Fruit fly (Drosophila melanogaster): ENCODE data around the gene CG14736.

CG14736 gene

DNA sequence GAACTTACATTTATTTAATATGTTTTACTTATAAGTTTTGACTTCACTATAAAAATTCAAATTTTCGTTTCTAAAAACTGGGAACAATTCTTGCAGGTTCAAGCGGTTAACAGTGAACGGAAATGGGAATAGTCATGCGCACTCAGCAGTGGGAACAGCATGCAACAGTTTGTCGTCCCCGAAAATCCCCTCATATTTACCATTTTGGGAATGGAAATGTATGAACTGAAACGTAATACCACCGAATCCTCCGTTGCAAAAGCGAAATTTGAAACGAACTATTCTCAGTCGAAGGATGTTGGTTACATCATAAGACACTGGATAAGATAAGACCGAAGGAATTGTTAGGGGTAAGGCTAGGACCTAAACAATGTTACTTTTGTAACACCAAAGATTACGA is 19.3 kb upstream of the CG14736 start:
- TF ChIP-seq foxo (GFP tag; optimal IDR thresholded peaks at IDR 0.05) (no peak), Vsx2 (GFP tag; optimal IDR thresholded peaks at IDR 0.05; ENCODE audit: partially characterized antibody) (no peak), ey (GFP tag; optimal IDR thresholded peaks at IDR 0.05) (no peak), Sp1 (GFP tag; optimal IDR thresholded peaks at IDR 0.05) (no peak), tai (GFP tag; optimal IDR thresholded peaks at IDR 0.05) (no peak), Hnf4 (GFP tag; optimal IDR thresholded peaks at IDR 0.05) (no peak), CrebA (GFP tag; optimal IDR thresholded peaks at IDR 0.05; ENCODE audit: borderline replicate concordance) (no peak), brk (GFP tag; optimal IDR thresholded peaks at IDR 0.05) (no peak), pan (optimal IDR thresholded peaks at IDR 0.05) (no peak), HLH106 (tag; optimal IDR thresholded peaks at IDR 0.05) (no peak), h (GFP tag; optimal IDR thresholded peaks at IDR 0.05) (no peak), jim (GFP tag; optimal IDR thresholded peaks at IDR 0.05) (no peak)

dm6 chr3R:12031657-12032056 is 8.7 kb upstream of the CG14736 start, which contains the start of the genes CG31358, CG42504 and CG42505:
Gene CG31358 (minus strand): TSS chr3R:12031757.
Gene CG42504 (minus strand): TSS chr3R:12031757.
Gene CG42505 (minus strand): TSS chr3R:12031757.
- no peak for TF ChIP-seq Mio (GFP tag; optimal IDR thresholded peaks at IDR 0.05)

dm6 chr3R:12032842-12033241 is 7.5 kb upstream of the CG14736 start, which contains the start of gene ssp5:
Gene ssp5 (plus strand): TSS chr3R:12033142.
- TF ChIP-seq woc (GFP tag; optimal IDR thresholded peaks at IDR 0.05) = no peak
- no peak for TF ChIP-seq dl (GFP tag; optimal IDR thresholded peaks at IDR 0.05; ENCODE audit: insufficient read depth in 1 of 2, partially characterized antibody in 2 of 2)

DNA sequence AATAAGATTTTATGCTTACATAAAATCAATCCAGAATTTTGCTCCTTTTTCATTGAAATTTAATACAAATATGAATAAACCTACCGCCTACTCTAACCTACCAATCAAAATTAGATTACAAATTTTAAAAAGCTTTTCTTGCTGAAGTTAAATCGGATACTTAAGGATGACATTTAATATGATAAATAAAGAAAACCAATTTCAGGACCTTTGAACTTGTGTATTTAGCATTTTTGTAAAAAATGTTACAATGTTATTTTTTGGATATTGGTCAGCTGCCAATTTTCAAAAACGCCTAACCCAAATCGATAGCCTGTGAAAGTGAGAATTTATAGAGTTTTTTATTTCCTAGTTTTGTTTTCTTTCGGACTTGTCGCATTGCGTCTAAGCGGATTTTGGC is 8.8 kb downstream of the CG14736 start, which contains the start of gene CG14739:
TSS of gene CG14739 (minus strand) at position 101 of the 400 bp plus-strand sequence.
- no peak for TF ChIP-seq tai (GFP tag; optimal IDR thresholded peaks at IDR 0.05)
- TF ChIP-seq N (GFP tag; optimal IDR thresholded peaks at IDR 0.05) = no peak
- no peak for TF ChIP-seq sv (GFP tag; optimal IDR thresholded peaks at IDR 0.05)
- TF ChIP-seq rgr (GFP tag; optimal IDR thresholded peaks at IDR 0.05) = no peak
- TF ChIP-seq GATAd (GFP tag; optimal IDR thresholded peaks at IDR 0.05) = no peak
- no peak for TF ChIP-seq dmrt93B (GFP tag; optimal IDR thresholded peaks at IDR 0.05)
- no peak for TF ChIP-seq br (GFP tag; optimal IDR thresholded peaks at IDR 0.05)
- no peak for TF ChIP-seq Dfd (GFP tag; optimal IDR thresholded peaks at IDR 0.05)
- no peak for TF ChIP-seq jim (GFP tag; optimal IDR thresholded peaks at IDR 0.05)
- no peak for TF ChIP-seq h (GFP tag; optimal IDR thresholded peaks at IDR 0.05)
- TF ChIP-seq Dif (GFP tag; optimal IDR thresholded peaks at IDR 0.05; ENCODE audit: partially characterized antibody) = no peak
- no peak for TF ChIP-seq psq (GFP tag; optimal IDR thresholded peaks at IDR 0.05)
- no peak for TF ChIP-seq HLH106 (tag; optimal IDR thresholded peaks at IDR 0.05)
- TF ChIP-seq CG9705 (GFP tag; optimal IDR thresholded peaks at IDR 0.05) = no peak
- TF ChIP-seq Sp1 (GFP tag; optimal IDR thresholded peaks at IDR 0.05) = no peak
- TF ChIP-seq ey (GFP tag; optimal IDR thresholded peaks at IDR 0.05) = no peak
- no peak for TF ChIP-seq CG32264 (GFP tag; optimal IDR thresholded peaks at IDR 0.05)

DNA sequence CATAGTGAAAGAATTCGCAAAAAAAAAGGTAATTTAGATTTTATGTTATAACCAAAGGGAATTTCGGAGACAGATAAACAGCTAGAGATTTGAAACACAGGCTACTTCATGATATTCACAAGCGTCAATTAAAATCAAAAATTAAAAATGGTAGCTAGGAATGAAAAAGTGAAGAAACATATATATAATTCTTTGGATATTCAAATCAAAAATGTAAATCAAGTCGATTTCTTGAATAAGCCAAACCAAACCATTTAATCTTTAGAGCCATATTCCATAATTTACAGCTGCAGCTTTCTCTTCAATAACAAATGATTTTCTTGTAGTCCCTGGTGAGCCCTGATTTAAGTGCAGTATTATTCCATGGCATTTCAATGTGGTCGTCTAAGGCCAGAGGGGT is 22.5 kb downstream of the CG14736 start, which contains the start of gene CG14740:
TSS of gene CG14740 (minus strand) at position 101 of the 400 bp plus-strand sequence.
- TF ChIP-seq ey (GFP tag; optimal IDR thresholded peaks at IDR 0.05) (no peak), Rel (GFP tag; optimal IDR thresholded peaks at IDR 0.05) (no peak), Rel (tag; optimal IDR thresholded peaks at IDR 0.05) (no peak), usp (GFP tag; optimal IDR thresholded peaks at IDR 0.05) (no peak), GATAd (GFP tag; optimal IDR thresholded peaks at IDR 0.05) (no peak), CG9705 (GFP tag; optimal IDR thresholded peaks at IDR 0.05) (no peak), Hr83 (GFP tag; optimal IDR thresholded peaks at IDR 0.05; ENCODE audit: poor library complexity, severe bottlenecking) (no peak), Hr78 (GFP tag; optimal IDR thresholded peaks at IDR 0.05) (no peak), Dfd (GFP tag; optimal IDR thresholded peaks at IDR 0.05) (no peak), Hnf4 (GFP tag; optimal IDR thresholded peaks at IDR 0.05) (no peak), Sp1 (GFP tag; optimal IDR thresholded peaks at IDR 0.05) (no peak), Myc (optimal IDR thresholded peaks at IDR 0.05) (no peak), tai (GFP tag; optimal IDR thresholded peaks at IDR 0.05) (no peak), Jra (GFP tag; optimal IDR thresholded peaks at IDR 0.05) (no peak), Vsx2 (GFP tag; optimal IDR thresholded peaks at IDR 0.05; ENCODE audit: partially characterized antibody) (no peak), HLH106 (tag; optimal IDR thresholded peaks at IDR 0.05) (no peak), h (GFP tag; optimal IDR thresholded peaks at IDR 0.05) (no peak), OdsH (GFP tag; optimal IDR thresholded peaks at IDR 0.05) (no peak), rgr (GFP tag; optimal IDR thresholded peaks at IDR 0.05) (no peak), Mio (GFP tag; optimal IDR thresholded peaks at IDR 0.05) (no peak), sv (GFP tag; optimal IDR thresholded peaks at IDR 0.05) (no peak)
